Fruit fly (Drosophila melanogaster): ENCODE measurements around the gene dop.

The dop gene

DNA sequence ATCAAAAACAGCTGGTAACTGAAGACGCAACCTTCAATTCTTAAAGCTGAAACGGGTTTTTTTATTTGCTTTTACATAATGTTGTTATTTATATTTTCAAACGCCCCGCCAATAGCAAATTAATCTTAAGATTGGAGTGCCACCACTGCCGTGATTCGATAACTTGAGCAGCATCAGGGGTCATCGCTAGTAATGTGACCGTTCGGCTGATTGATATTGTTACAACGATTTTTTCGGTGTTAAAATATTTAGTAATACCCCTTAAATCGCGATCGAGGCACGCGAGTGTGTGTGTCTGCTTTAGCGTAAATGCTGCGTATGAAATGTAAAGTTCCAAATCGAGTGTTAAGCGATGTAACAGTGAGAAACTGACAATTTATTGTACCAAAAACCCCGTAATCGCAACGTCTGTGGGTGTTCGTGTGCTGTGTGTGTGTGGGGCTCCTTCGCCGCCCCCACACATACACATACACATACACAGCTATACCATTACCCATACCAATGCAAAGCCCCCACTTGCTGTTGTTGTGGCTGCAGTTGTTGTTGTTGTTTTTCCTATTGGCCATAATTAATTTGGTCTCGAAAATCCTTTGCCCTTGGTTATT, at the start of gene dop:
TSS of gene dop (plus strand) at position 185 of the 605 bp plus-strand sequence.
- TF ChIP-seq Snoo (tag; optimal IDR thresholded peaks at IDR 0.05), result peak; percentile 20
- TF ChIP-seq CG13204 (GFP tag; optimal IDR thresholded peaks at IDR 0.05), result no peak

DNA sequence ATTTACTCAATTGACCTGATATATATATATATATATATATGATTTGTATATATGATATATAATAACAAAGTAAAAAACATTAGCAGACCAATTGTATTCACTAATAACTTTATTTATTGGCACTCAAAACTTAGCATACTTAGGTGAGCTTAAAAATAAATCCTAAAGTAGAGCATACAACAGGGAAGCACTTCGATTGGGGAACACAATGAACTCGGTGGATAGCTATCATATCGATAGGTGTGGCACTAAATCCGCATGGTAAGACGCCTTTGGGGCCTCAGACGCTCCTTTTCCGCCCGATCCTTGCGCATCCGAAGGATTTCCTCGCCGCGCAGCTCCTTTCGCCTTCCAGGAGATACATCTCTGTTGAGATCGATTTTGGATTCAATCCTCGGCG, 49.4 kb upstream of the dop start:
- TF ChIP-seq CG14655 (GFP tag; optimal IDR thresholded peaks at IDR 0.05) (no peak), EcR (GFP tag; optimal IDR thresholded peaks at IDR 0.05) (peak; percentile 53)

DNA sequence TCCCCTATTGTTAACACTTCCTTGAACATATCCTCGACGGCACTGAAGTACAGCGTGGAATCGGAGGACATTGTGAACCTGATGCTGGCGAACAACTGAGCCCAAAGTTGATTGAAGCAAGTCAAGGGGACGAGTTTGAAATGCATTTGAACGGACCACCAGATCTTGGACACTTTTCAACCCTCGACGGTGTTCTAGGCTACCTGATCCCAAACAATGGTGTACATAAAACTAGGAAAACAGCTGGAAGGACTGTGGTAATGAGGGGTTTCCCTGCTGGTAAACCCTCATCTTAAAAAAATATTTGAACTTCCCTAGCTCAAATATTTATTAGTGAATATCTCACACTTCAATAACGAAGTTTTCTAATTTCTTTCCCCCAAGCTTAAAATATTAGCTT, 48.9 kb upstream of the dop start, which contains the start of gene CG13454:
TSS of gene CG13454 (minus strand) at position 101 of the 400 bp plus-strand sequence.
- TF ChIP-seq CG14655 (GFP tag; optimal IDR thresholded peaks at IDR 0.05), result no peak
- TF ChIP-seq Ets98B (GFP tag; IDR thresholded peaks at IDR 0.05), result no peak
- TF ChIP-seq Pif1B (GFP tag; optimal IDR thresholded peaks at IDR 0.05), result no peak
- no peak for TF ChIP-seq CG8301 (tag; optimal IDR thresholded peaks at IDR 0.05)
- TF ChIP-seq CG15710 (tag; optimal IDR thresholded peaks at IDR 0.05), result no peak
- TF ChIP-seq CG4496 (GFP tag; IDR thresholded peaks at IDR 0.05), result no peak
- TF ChIP-seq CG17806 (tag; optimal IDR thresholded peaks at IDR 0.05), result no peak
- no peak for TF ChIP-seq Snoo (tag; optimal IDR thresholded peaks at IDR 0.05)
- no peak for TF ChIP-seq EcR (GFP tag; optimal IDR thresholded peaks at IDR 0.05)
- no peak for TF ChIP-seq CG32121 (GFP tag; IDR thresholded peaks at IDR 0.05)
- no peak for TF ChIP-seq CG9948 (tag; optimal IDR thresholded peaks at IDR 0.05)
- TF ChIP-seq CG13204 (GFP tag; optimal IDR thresholded peaks at IDR 0.05), result no peak
- TF ChIP-seq CG10348 (GFP tag; IDR thresholded peaks at IDR 0.05), result no peak
- TF ChIP-seq D1 (tag; optimal IDR thresholded peaks at IDR 0.05), result no peak

DNA sequence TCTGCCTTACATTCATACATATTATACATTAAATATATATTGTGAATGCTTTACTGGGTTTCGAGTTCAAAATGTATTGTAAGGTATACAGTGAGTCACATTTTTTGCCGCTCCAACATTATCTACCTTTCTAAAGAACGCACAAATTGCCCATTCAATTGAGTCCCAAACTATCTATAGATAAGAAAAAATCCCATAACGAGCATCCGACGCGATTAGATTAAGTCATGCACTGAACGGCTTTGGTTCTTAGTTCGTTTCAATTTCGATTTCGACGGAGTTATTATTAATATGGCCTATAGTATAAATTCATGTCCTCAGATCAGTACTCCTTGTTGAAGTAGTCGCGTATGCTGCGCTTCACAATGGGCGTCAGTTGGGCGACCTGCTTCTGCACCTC, 48.3 kb upstream of the dop start:
- TF ChIP-seq CG12605 (GFP tag; IDR thresholded peaks at IDR 0.05) (no peak), CG8159 (tag; optimal IDR thresholded peaks at IDR 0.05) (no peak), CG17806 (tag; optimal IDR thresholded peaks at IDR 0.05) (no peak), CG14655 (GFP tag; optimal IDR thresholded peaks at IDR 0.05) (no peak), CG9948 (tag; optimal IDR thresholded peaks at IDR 0.05) (no peak), D1 (tag; optimal IDR thresholded peaks at IDR 0.05) (no peak), CG13204 (GFP tag; optimal IDR thresholded peaks at IDR 0.05) (no peak), Ets98B (GFP tag; IDR thresholded peaks at IDR 0.05) (no peak), Pif1A (GFP tag; optimal IDR thresholded peaks at IDR 0.05) (no peak), Pif1B (GFP tag; optimal IDR thresholded peaks at IDR 0.05) (no peak), CG32121 (GFP tag; IDR thresholded peaks at IDR 0.05) (no peak), gl (tag; optimal IDR thresholded peaks at IDR 0.05) (no peak), EcR (GFP tag; optimal IDR thresholded peaks at IDR 0.05) (no peak), CG10348 (GFP tag; IDR thresholded peaks at IDR 0.05) (no peak), Snoo (tag; optimal IDR thresholded peaks at IDR 0.05) (no peak)

DNA sequence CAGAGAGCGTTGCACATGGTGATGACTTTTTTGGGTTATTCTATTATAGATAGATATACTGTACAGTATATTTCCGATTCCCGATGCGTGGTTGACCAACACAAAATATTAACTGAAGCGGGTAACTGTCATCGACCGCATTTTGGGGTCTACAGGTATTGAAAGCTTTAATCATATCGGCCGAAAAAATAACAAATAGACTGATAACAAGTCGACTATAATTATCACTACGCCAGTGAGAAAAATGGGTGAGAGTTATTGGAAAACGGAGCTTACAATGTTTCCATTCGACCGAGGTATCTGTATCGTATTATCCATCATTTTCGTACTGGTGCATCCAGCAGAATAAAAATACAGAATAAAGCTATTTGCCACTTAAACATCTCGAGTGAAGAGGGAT, 47.5 kb upstream of the dop start:
- TF ChIP-seq CG15710 (tag; optimal IDR thresholded peaks at IDR 0.05), result no peak
- no peak for TF ChIP-seq CG10348 (GFP tag; IDR thresholded peaks at IDR 0.05)
- no peak for TF ChIP-seq CG14655 (GFP tag; optimal IDR thresholded peaks at IDR 0.05)
- no peak for TF ChIP-seq Pif1B (GFP tag; optimal IDR thresholded peaks at IDR 0.05)
- no peak for TF ChIP-seq CG8159 (tag; optimal IDR thresholded peaks at IDR 0.05)
- no peak for TF ChIP-seq CG32121 (GFP tag; IDR thresholded peaks at IDR 0.05)
- TF ChIP-seq CG34367 (tag; optimal IDR thresholded peaks at IDR 0.05), result no peak
- TF ChIP-seq CG9948 (tag; optimal IDR thresholded peaks at IDR 0.05), result no peak
- no peak for TF ChIP-seq CG8301 (tag; optimal IDR thresholded peaks at IDR 0.05)
- TF ChIP-seq D1 (tag; optimal IDR thresholded peaks at IDR 0.05), result no peak

DNA sequence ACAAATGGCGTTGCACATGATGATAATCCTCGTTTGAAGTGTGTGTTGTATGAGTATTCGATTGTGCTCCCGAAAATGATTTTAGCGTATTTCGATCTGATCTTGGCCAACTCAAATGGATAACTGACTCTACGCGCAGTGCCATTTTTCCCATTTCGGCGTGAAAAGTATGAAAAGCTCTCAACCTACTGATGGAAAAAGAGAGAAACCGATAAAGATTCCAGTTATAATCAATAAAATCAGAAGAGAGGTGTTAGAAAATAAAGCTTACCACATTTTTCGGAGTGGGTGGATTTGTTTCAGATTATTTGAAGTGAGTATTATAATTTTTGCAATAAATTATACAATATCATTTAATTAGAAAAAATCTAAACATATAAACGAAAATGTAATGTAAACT, 46.3 kb upstream of the dop start, which contains the start of gene mex1:
TSS of gene mex1 (minus strand) at position 101 of the 400 bp plus-strand sequence.
- TF ChIP-seq CG13204 (GFP tag; optimal IDR thresholded peaks at IDR 0.05) (no peak), CG8301 (tag; optimal IDR thresholded peaks at IDR 0.05) (no peak), Pif1A (GFP tag; optimal IDR thresholded peaks at IDR 0.05) (no peak), CG9948 (tag; optimal IDR thresholded peaks at IDR 0.05) (no peak), Snoo (tag; optimal IDR thresholded peaks at IDR 0.05) (no peak), CG8159 (tag; optimal IDR thresholded peaks at IDR 0.05) (no peak), CG32121 (GFP tag; IDR thresholded peaks at IDR 0.05) (no peak), CG15710 (tag; optimal IDR thresholded peaks at IDR 0.05) (no peak), fd96Ca (GFP tag; IDR thresholded peaks at IDR 0.05) (no peak), CG12605 (GFP tag; IDR thresholded peaks at IDR 0.05) (no peak), Pif1B (GFP tag; optimal IDR thresholded peaks at IDR 0.05) (no peak), EcR (GFP tag; optimal IDR thresholded peaks at IDR 0.05) (no peak)

DNA sequence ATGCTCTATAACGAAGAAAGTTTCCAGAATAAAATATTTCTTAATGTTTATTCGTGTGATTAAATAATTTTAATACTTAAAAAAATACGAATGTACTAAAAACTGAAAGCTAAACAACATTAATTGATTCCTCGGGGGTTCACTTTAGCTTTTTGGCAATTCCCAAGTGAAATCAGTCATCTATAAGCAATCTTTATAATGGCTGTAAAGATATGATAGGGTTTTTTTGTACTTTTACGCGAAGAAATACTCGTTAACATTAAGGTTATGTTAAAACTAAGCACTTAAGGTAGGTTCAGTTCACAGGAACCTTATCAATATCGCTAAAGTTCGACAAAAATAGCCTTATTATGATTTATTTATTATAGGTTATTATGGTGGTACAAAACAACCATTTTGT, 45.9 kb upstream of the dop start:
- TF ChIP-seq CG32121 (GFP tag; IDR thresholded peaks at IDR 0.05), result no peak
- no peak for TF ChIP-seq D1 (tag; optimal IDR thresholded peaks at IDR 0.05)
- TF ChIP-seq CG10348 (GFP tag; IDR thresholded peaks at IDR 0.05), result no peak
- no peak for TF ChIP-seq gl (tag; optimal IDR thresholded peaks at IDR 0.05)
- no peak for TF ChIP-seq CG8159 (tag; optimal IDR thresholded peaks at IDR 0.05)
- TF ChIP-seq Snoo (tag; optimal IDR thresholded peaks at IDR 0.05), result no peak
- no peak for TF ChIP-seq Pif1B (GFP tag; optimal IDR thresholded peaks at IDR 0.05)
- TF ChIP-seq CG14655 (GFP tag; optimal IDR thresholded peaks at IDR 0.05), result no peak
- TF ChIP-seq rn (GFP tag; IDR thresholded peaks at IDR 0.05), result no peak
- no peak for TF ChIP-seq CG15710 (tag; optimal IDR thresholded peaks at IDR 0.05)
- no peak for TF ChIP-seq CG17806 (tag; optimal IDR thresholded peaks at IDR 0.05)
- no peak for TF ChIP-seq Pif1A (GFP tag; optimal IDR thresholded peaks at IDR 0.05)
- TF ChIP-seq fd96Ca (GFP tag; IDR thresholded peaks at IDR 0.05), result no peak
- TF ChIP-seq CG8301 (tag; optimal IDR thresholded peaks at IDR 0.05), result no peak
- TF ChIP-seq CG13204 (GFP tag; optimal IDR thresholded peaks at IDR 0.05), result no peak
- no peak for TF ChIP-seq CG34367 (tag; optimal IDR thresholded peaks at IDR 0.05)
- no peak for TF ChIP-seq CG12605 (GFP tag; IDR thresholded peaks at IDR 0.05)
- no peak for TF ChIP-seq CG9948 (tag; optimal IDR thresholded peaks at IDR 0.05)
- TF ChIP-seq Ets98B (GFP tag; IDR thresholded peaks at IDR 0.05), result no peak

Data from whole organism, pupa.